Worm (Caenorhabditis elegans) whole organism, late embryonic: ENCODE results near the gene C06E4.6.

Source experiments
- C08G9.2 ChIP-seq: sonication (generic microtip); optimal IDR thresholded peaks from 2 replicates; lab custom pipeline; 2016; ENCODE audit warnings: mild to moderate bottlenecking, missing genetic modification characterization, moderate library complexity, missing compliant biosample characterization
- C38D4.7 ChIP-seq: fragments of 200-800 bp; sonication (Bioruptor generic); optimal IDR thresholded peaks from 2 replicates; lab custom pipeline; 2018; ENCODE audit warnings: mild to moderate bottlenecking, missing genetic modification characterization, moderate library complexity, missing compliant biosample characterization
- K09A11.1 ChIP-seq: sonication (generic microtip); optimal IDR thresholded peaks from 2 replicates; lab custom pipeline; 2017; ENCODE audit warnings: antibody characterized with exemption, mild to moderate bottlenecking, missing genetic modification characterization, missing compliant biosample characterization; ENCODE audit not compliant: insufficient read depth
- ama-1 ChIP-seq: fragments of 150-350 bp; optimal IDR thresholded peaks from 2 replicates; lab custom pipeline; 2014
- ceh-14 ChIP-seq: sonication (generic microtip); optimal IDR thresholded peaks from 2 replicates; lab custom pipeline; 2016; ENCODE audit warnings: missing genotype, missing genetic modification characterization, missing compliant biosample characterization
- ceh-18 ChIP-seq: sonication (generic microtip); optimal IDR thresholded peaks from 2 replicates; lab custom pipeline; 2016; ENCODE audit warnings: missing genetic modification characterization, missing compliant biosample characterization
- ceh-19 ChIP-seq: fragments of 200-800 bp; sonication (Bioruptor generic); optimal IDR thresholded peaks from 2 replicates; lab custom pipeline; 2018; ENCODE audit warnings: mild to moderate bottlenecking, missing genetic modification characterization, missing compliant biosample characterization
- ceh-2 ChIP-seq: sonication (generic microtip); optimal IDR thresholded peaks from 2 replicates; lab custom pipeline; 2016; ENCODE audit warnings: missing genotype, missing genetic modification characterization, missing compliant biosample characterization
- ceh-22 ChIP-seq: sonication (generic microtip); optimal IDR thresholded peaks from 2 replicates; lab custom pipeline; 2017; ENCODE audit warnings: missing biosample characterization, missing genetic modification characterization
- ceh-24 ChIP-seq: sonication (generic microtip); optimal IDR thresholded peaks from 2 replicates; lab custom pipeline; 2016; ENCODE audit warnings: mild to moderate bottlenecking, missing genetic modification characterization, missing compliant biosample characterization
- ceh-30 ChIP-seq: fragments of 150-350 bp; optimal IDR thresholded peaks from 2 replicates; lab custom pipeline; 2014; ENCODE audit warnings: missing biosample characterization, missing genetic modification characterization
- ceh-34 ChIP-seq: sonication (generic microtip); optimal IDR thresholded peaks from 2 replicates; lab custom pipeline; 2016; ENCODE audit warnings: mild to moderate bottlenecking, missing genetic modification characterization, missing compliant biosample characterization
- ceh-48 ChIP-seq: sonication (generic microtip); optimal IDR thresholded peaks from 2 replicates; lab custom pipeline; 2016; ENCODE audit warnings: missing genetic modification characterization, inconsistent platforms, missing compliant biosample characterization
- ceh-6 ChIP-seq: fragments of 200-800 bp; sonication (Bioruptor generic); optimal IDR thresholded peaks from 2 replicates; lab custom pipeline; 2018; ENCODE audit warnings: mild to moderate bottlenecking, missing genetic modification characterization, missing compliant biosample characterization
- ceh-9 ChIP-seq: sonication (generic microtip); optimal IDR thresholded peaks from 2 replicates; lab custom pipeline; 2016; ENCODE audit warnings: mild to moderate bottlenecking, missing genetic modification characterization, inconsistent platforms, missing compliant biosample characterization
- dmd-4 ChIP-seq: sonication (generic microtip); optimal IDR thresholded peaks from 2 replicates; lab custom pipeline; 2016; ENCODE audit warnings: borderline replicate concordance, missing genetic modification characterization, missing compliant biosample characterization
- dve-1 ChIP-seq: sonication (generic microtip); optimal IDR thresholded peaks from 2 replicates; lab custom pipeline; 2017; ENCODE audit warnings: antibody characterized with exemption, mild to moderate bottlenecking, missing genetic modification characterization, missing compliant biosample characterization
- eyg-1 ChIP-seq: sonication (generic microtip); optimal IDR thresholded peaks from 2 replicates; lab custom pipeline; 2016; ENCODE audit warnings: missing genotype, missing genetic modification characterization, missing compliant biosample characterization
- fkh-10 ChIP-seq: fragments of 150-350 bp; optimal IDR thresholded peaks from 2 replicates; lab custom pipeline; 2014; ENCODE audit warnings: missing biosample characterization, missing genetic modification reagents, missing genetic modification characterization
- fkh-6 ChIP-seq: sonication (generic microtip); optimal IDR thresholded peaks from 2 replicates; lab custom pipeline; 2016; ENCODE audit warnings: missing genetic modification characterization, missing compliant biosample characterization
- gmeb-2 ChIP-seq: sonication (generic microtip); optimal IDR thresholded peaks from 2 replicates; lab custom pipeline; 2016; ENCODE audit warnings: missing genetic modification characterization, inconsistent platforms, missing compliant biosample characterization
- hlh-13 ChIP-seq: fragments of 200-800 bp; sonication (Bioruptor generic); optimal IDR thresholded peaks from 2 replicates; lab custom pipeline; 2018; ENCODE audit warnings: mild to moderate bottlenecking, missing genetic modification characterization, missing compliant biosample characterization
- hlh-15 ChIP-seq: sonication (generic microtip); optimal IDR thresholded peaks from 2 replicates; lab custom pipeline; 2016; ENCODE audit warnings: missing genetic modification characterization, missing compliant biosample characterization
- hlh-30 ChIP-seq: sonication (generic microtip); optimal IDR thresholded peaks from 2 replicates; lab custom pipeline; 2017; ENCODE audit warnings: antibody characterized with exemption, missing genetic modification characterization, missing compliant biosample characterization; ENCODE audit not compliant: insufficient read depth
- hlh-6 ChIP-seq: sonication (generic microtip); optimal IDR thresholded peaks from 2 replicates; lab custom pipeline; 2016; ENCODE audit warnings: missing genotype, missing genetic modification characterization, missing compliant biosample characterization
- lim-6 ChIP-seq: sonication (generic microtip); optimal IDR thresholded peaks from 2 replicates; lab custom pipeline; 2016; ENCODE audit warnings: missing genetic modification characterization, missing compliant biosample characterization
- lin-11 ChIP-seq: fragments of 200-800 bp; sonication (Bioruptor generic); optimal IDR thresholded peaks from 2 replicates; lab custom pipeline; 2018; ENCODE audit warnings: mild to moderate bottlenecking, missing genetic modification characterization, missing compliant biosample characterization
- madf-2 ChIP-seq: sonication (generic microtip); optimal IDR thresholded peaks from 2 replicates; lab custom pipeline; 2017; ENCODE audit warnings: missing genetic modification characterization, missing compliant biosample characterization
- mec-3 ChIP-seq: sonication (generic microtip); optimal IDR thresholded peaks from 2 replicates; lab custom pipeline; 2016; ENCODE audit warnings: borderline replicate concordance, missing genetic modification characterization, missing compliant biosample characterization
- nfya-1 ChIP-seq: sonication (generic microtip); optimal IDR thresholded peaks from 2 replicates; lab custom pipeline; 2017; ENCODE audit warnings: missing genetic modification characterization, mild to moderate bottlenecking, missing compliant biosample characterization, antibody characterized with exemption, moderate library complexity
- nhr-232 ChIP-seq: sonication (generic microtip); optimal IDR thresholded peaks from 2 replicates; lab custom pipeline; 2016; ENCODE audit warnings: missing genetic modification characterization, missing compliant biosample characterization
- npax-4 ChIP-seq: sonication (generic microtip); optimal IDR thresholded peaks from 2 replicates; lab custom pipeline; 2016; ENCODE audit warnings: missing genetic modification characterization, missing compliant biosample characterization
- odd-2 ChIP-seq: sonication (generic microtip); optimal IDR thresholded peaks from 2 replicates; lab custom pipeline; 2017; ENCODE audit warnings: antibody characterized with exemption, mild to moderate bottlenecking, missing genetic modification characterization, missing compliant biosample characterization
- pat-9 ChIP-seq: fragments of 200-800 bp; sonication (Bioruptor generic); optimal IDR thresholded peaks from 2 replicates; lab custom pipeline; 2018; ENCODE audit warnings: mild to moderate bottlenecking, missing genetic modification characterization, moderate library complexity, missing compliant biosample characterization
- pax-1 ChIP-seq: fragments of 150-350 bp; optimal IDR thresholded peaks from 2 replicates; lab custom pipeline; 2014; ENCODE audit warnings: missing biosample characterization, missing genetic modification characterization
- sox-4 ChIP-seq: sonication (generic microtip); optimal IDR thresholded peaks from 2 replicates; lab custom pipeline; 2017; ENCODE audit warnings: mild to moderate bottlenecking, missing genetic modification characterization, inconsistent platforms, missing compliant biosample characterization
- tbx-7 ChIP-seq: sonication (generic microtip); optimal IDR thresholded peaks from 2 replicates; lab custom pipeline; 2016; ENCODE audit warnings: missing genotype, missing genetic modification characterization, missing compliant biosample characterization
- unc-42 ChIP-seq: sonication (generic microtip); optimal IDR thresholded peaks from 2 replicates; lab custom pipeline; 2016; ENCODE audit warnings: missing genotype, missing genetic modification characterization, missing compliant biosample characterization
- unc-86 ChIP-seq: sonication (generic microtip); optimal IDR thresholded peaks from 2 replicates; lab custom pipeline; 2016; ENCODE audit warnings: missing genetic modification characterization, missing compliant biosample characterization
- zip-5 ChIP-seq: sonication (generic microtip); optimal IDR thresholded peaks from 2 replicates; lab custom pipeline; 2016; ENCODE audit warnings: missing genetic modification characterization, missing compliant biosample characterization

The C06E4.6 gene

ce11 chrIV:7227072-7227471, 31.0 kb downstream of the C06E4.6 start, which contains the start of gene R13A1.10:
R13A1.10 (minus strand) TSS chrIV:7227172.
- TF ChIP-seq zip-5 (tag; lab: Kevin White, UChicago) (no peak), C08G9.2 (no peak), tbx-7 (tag; lab: Kevin White, UChicago) (no peak), ceh-22 (tag; lab: Kevin White, UChicago) (no peak), mec-3 (no peak), ceh-34 (tag; lab: Kevin White, UChicago) (no peak), hlh-6 (no peak), odd-2 (tag; lab: Kevin White, UChicago) (no peak), eyg-1 (tag; lab: Kevin White, UChicago) (no peak), sox-4 (tag; lab: Kevin White, UChicago) (no peak), hlh-15 (no peak)

DNA sequence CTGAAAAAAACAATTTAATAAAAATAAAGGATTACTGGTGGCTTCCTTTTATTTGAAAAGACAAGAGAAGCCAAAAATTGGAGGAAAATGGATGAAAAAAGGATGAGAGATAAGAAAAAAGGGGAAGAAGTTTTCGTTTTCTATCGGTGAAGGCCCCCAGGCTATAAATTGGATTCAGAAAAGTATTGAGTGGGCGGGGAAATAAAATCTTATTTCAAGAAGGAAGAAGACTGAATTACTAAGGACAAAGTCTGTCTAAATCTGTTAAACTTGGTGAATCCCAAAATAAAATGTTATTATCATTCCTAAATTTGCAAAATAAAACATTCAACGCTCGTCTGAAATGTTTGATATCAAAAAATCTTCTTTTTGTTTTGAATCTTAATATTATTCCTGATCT, 36.0 kb downstream of the C06E4.6 start:
- TF ChIP-seq nhr-232 (tag; lab: Kevin White, UChicago), result no peak
- TF ChIP-seq unc-42 (tag; lab: Kevin White, UChicago), result peak; percentile 66

ce11 chrIV:7219398-7220087, 38.6 kb downstream of the C06E4.6 start, which contains the start of the genes glb-23 and R13A1.1:
glb-23 (minus strand) TSS chrIV:7219498.
R13A1.1 (plus strand) TSS chrIV:7220037.
- TF ChIP-seq hlh-6 (no peak), nhr-232 (tag; lab: Kevin White, UChicago) (no peak), K09A11.1 (tag; lab: Kevin White, UChicago) (no peak), unc-42 (tag; lab: Kevin White, UChicago) (no peak), tbx-7 (tag; lab: Kevin White, UChicago) (no peak), lin-11 (tag; lab: Kevin White, UChicago) (no peak), ceh-34 (tag; lab: Kevin White, UChicago) (no peak), npax-4 (tag; lab: Kevin White, UChicago) (no peak), ceh-18 (no peak), pat-9 (tag; lab: Kevin White, UChicago) (no peak), ceh-2 (tag; lab: Kevin White, UChicago) (no peak), fkh-6 (tag; lab: Kevin White, UChicago) (no peak), pax-1 (tag; lab: Kevin White, UChicago) (no peak)

DNA sequence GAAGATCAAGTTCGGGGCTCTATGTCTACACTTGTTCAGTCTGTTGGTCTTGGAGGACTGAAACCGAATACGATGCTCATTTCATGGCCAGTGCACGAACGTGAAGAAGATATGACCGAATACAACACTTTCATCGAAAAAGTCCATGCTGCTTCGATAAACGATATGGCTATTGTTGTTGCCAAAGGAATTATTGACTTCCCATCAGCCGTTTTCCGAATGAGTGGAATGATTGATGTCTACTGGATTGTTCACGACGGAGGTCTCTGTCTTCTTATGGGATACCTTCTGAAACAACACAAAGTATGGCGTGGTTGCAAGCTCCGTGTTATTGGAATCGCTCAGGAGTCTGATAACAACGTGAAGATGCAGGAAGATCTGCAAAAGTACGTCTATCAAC, 41.9 kb downstream of the C06E4.6 start:
- TF ChIP-seq C38D4.7 (GFP tag; lab: Kevin White, UChicago) (no peak), tbx-7 (tag; lab: Kevin White, UChicago) (no peak), ceh-6 (GFP tag; lab: Kevin White, UChicago) (no peak), fkh-10 (GFP tag; lab: Kevin White, UChicago) (no peak), lin-11 (tag; lab: Kevin White, UChicago) (no peak), unc-86 (tag; lab: Kevin White, UChicago) (no peak), nfya-1 (tag; lab: Kevin White, UChicago) (no peak), C08G9.2 (no peak), ceh-24 (tag; lab: Kevin White, UChicago) (no peak), ceh-48 (tag; lab: Kevin White, UChicago) (no peak), npax-4 (tag; lab: Kevin White, UChicago) (no peak), ceh-18 (no peak), dve-1 (tag; lab: Kevin White, UChicago) (no peak), gmeb-2 (no peak), lim-6 (tag; lab: Kevin White, UChicago) (no peak), ceh-9 (tag; lab: Kevin White, UChicago) (no peak)

ce11 chrIV:7212769-7213168, 45.3 kb downstream of the C06E4.6 start:
- TF ChIP-seq hlh-30 (tag; lab: Kevin White, UChicago), result no peak
- no peak for TF ChIP-seq unc-42 (tag; lab: Kevin White, UChicago)
- no peak for TF ChIP-seq C08G9.2
- TF ChIP-seq tbx-7 (tag; lab: Kevin White, UChicago), result no peak
- no peak for TF ChIP-seq unc-86 (tag; lab: Kevin White, UChicago)
- no peak for TF ChIP-seq ceh-19 (GFP tag; lab: Kevin White, UChicago)
- no peak for TF ChIP-seq ama-1
- no peak for TF ChIP-seq fkh-10 (GFP tag; lab: Kevin White, UChicago)
- no peak for TF ChIP-seq nhr-232 (tag; lab: Kevin White, UChicago)
- TF ChIP-seq ceh-30 (tag; lab: Kevin White, UChicago), result no peak
- no peak for TF ChIP-seq hlh-13 (GFP tag; lab: Kevin White, UChicago)
- no peak for TF ChIP-seq madf-2
- no peak for TF ChIP-seq hlh-6
- TF ChIP-seq dmd-4, result no peak
- TF ChIP-seq pat-9 (tag; lab: Kevin White, UChicago), result no peak
- no peak for TF ChIP-seq ceh-14 (tag; lab: Kevin White, UChicago)
- no peak for TF ChIP-seq ceh-24 (tag; lab: Kevin White, UChicago)
- TF ChIP-seq K09A11.1 (tag; lab: Kevin White, UChicago), result no peak
